Fruit fly (Drosophila melanogaster): Measurements from ENCODE around the gene Snx21.

Snx21 gene

dm6 chr2L:2765659-2766373, at the start of gene Snx21, which contains the start of gene aph-1:
Gene Snx21, minus strand, starts transcription at chr2L:2765665.
Gene aph-1, plus strand, starts transcription at chr2L:2766233.
- TF ChIP-seq Sin3A (optimal IDR thresholded peaks at IDR 0.05) (no peak), ttk (optimal IDR thresholded peaks at IDR 0.05) (no peak)

DNA sequence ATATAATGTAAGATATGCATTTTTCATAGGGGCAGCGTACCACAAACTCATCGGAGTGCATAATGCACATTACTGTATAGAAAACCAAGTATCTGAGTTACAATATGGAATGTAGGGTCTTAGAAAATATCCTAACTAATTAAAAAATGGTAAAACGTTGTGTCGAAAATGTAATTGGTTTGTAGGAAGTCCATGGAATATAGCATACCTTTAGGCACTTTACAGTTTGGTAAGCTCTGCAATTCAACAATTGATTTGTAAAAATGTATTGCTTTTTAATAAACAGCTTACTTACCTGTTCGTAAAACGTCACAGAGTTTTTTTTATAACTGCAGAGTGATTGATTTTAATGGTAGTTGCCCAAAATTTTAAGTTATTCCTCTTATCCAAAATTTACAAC, 46.7 kb upstream of the Snx21 start, which contains the start of gene CG2964:
CG2964 (plus strand) TSS at position 301 of the 400 bp plus-strand sequence.
- TF ChIP-seq psq (optimal IDR thresholded peaks at IDR 0.05) (no peak), insv (optimal IDR thresholded peaks at IDR 0.05) (no peak), Sin3A (optimal IDR thresholded peaks at IDR 0.05) (no peak), h (optimal IDR thresholded peaks at IDR 0.05) (no peak), Myc (optimal IDR thresholded peaks at IDR 0.05) (no peak), ttk (optimal IDR thresholded peaks at IDR 0.05) (no peak)

DNA sequence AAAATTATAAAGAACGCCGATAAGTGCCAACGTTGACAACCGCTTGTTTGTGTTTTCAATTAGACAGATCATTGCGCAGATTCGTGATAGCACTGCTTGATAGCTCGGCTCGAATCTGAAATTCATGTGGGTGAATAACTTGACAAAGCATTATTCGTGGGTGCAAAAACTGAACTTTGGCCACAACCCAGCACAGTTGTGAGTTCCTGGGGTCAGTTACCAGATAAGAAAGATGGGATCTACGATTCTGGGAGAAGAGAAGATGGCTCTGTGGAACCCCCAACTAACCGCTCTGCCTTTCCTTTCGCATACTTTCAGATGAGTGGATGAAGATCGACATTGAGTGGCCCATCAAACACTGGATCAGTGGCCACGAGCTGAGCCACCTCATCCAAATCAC, 45.4 kb upstream of the Snx21 start:
- TF ChIP-seq psq (optimal IDR thresholded peaks at IDR 0.05): no peak

dm6 chr2L:2808038-2808699, 42.7 kb upstream of the Snx21 start:
- TF ChIP-seq h (optimal IDR thresholded peaks at IDR 0.05) (no peak), psq (optimal IDR thresholded peaks at IDR 0.05) (no peak), ttk (optimal IDR thresholded peaks at IDR 0.05) (no peak), Myc (optimal IDR thresholded peaks at IDR 0.05) (no peak), Sin3A (optimal IDR thresholded peaks at IDR 0.05) (no peak), insv (optimal IDR thresholded peaks at IDR 0.05) (no peak)

DNA sequence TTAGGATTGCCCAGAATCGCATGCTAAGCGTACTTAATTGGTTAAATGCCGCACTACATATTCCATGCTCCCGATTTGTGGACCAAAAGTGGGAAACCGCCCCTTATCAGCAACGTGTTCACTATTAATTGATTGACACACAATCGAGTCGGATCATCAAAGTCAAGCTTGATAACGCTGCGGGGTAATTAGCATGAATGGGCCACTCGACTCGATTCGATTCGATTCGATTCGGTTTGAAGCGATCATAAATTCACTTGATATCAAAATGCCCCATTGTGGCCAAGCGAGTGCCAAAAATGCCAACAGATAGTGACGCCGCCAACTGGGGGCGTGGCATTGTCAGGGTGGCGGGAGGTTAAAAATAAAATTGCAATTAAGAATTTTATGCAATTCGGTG, 42.1 kb upstream of the Snx21 start:
- TF ChIP-seq h (optimal IDR thresholded peaks at IDR 0.05) (no peak), insv (optimal IDR thresholded peaks at IDR 0.05) (no peak), Myc (optimal IDR thresholded peaks at IDR 0.05) (no peak), psq (optimal IDR thresholded peaks at IDR 0.05) (no peak), Sin3A (optimal IDR thresholded peaks at IDR 0.05) (no peak), ttk (optimal IDR thresholded peaks at IDR 0.05) (no peak)

dm6 chr2L:2806190-2806763, 40.8 kb upstream of the Snx21 start:
- TF ChIP-seq ttk (optimal IDR thresholded peaks at IDR 0.05) (no peak), h (optimal IDR thresholded peaks at IDR 0.05) (no peak), psq (optimal IDR thresholded peaks at IDR 0.05) (no peak), Sin3A (optimal IDR thresholded peaks at IDR 0.05) (no peak), insv (optimal IDR thresholded peaks at IDR 0.05) (no peak)

dm6 chr2L:2804634-2805311, 39.3 kb upstream of the Snx21 start, which contains the start of gene daw:
Gene daw, plus strand, starts transcription at chr2L:2805261.
- TF ChIP-seq insv (optimal IDR thresholded peaks at IDR 0.05) (no peak), Myc (optimal IDR thresholded peaks at IDR 0.05) (no peak), psq (optimal IDR thresholded peaks at IDR 0.05) (no peak), h (optimal IDR thresholded peaks at IDR 0.05) (no peak), Sin3A (optimal IDR thresholded peaks at IDR 0.05) (no peak), ttk (optimal IDR thresholded peaks at IDR 0.05) (no peak)

- TF ChIP-seq Myc (optimal IDR thresholded peaks at IDR 0.05) (no peak), ttk (optimal IDR thresholded peaks at IDR 0.05) (no peak), insv (optimal IDR thresholded peaks at IDR 0.05) (no peak)
Measured at dm6 chr2L:2802527-2802926, 37.1 kb upstream of the Snx21 start.

DNA sequence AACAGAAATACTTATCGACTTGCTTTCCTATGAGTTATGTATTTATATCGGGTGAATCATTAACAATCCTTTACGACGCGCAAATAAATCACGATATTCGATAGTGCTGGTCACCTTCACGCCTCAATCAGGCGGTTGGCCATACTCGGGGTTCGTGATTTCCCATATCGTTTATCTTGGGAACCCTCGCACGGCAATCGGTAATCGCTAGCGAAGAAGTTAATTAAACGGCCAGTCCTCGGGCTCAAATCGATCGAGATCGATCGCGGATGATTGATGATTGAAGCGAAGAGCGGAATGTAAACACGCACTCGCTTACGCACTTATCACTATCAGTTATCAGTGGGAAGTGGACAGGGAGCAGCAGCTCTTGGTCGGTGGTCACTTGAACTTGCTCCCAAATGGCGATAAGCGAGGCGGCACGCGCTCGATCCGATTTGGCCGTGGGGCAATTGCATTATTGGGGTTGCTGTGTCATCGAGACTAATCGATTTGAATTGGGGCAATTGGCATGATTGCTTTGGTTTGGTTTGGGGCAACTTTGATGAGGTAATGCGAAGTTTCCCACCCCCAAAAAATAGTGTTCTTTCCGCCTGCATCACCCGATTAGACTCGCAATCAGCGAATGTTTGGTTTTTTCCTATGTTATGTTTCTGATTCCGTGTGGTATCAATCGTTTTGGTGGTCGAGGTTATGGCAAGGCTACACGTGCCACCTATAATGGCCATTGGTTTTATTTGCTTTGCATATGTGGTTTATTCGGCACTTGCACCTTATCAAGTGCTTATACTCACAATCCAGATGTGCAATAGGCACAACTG, 35.7 kb upstream of the Snx21 start:
- TF ChIP-seq Myc (optimal IDR thresholded peaks at IDR 0.05) (no peak), ttk (optimal IDR thresholded peaks at IDR 0.05) (no peak), psq (optimal IDR thresholded peaks at IDR 0.05) (no peak), insv (optimal IDR thresholded peaks at IDR 0.05) (no peak)

DNA sequence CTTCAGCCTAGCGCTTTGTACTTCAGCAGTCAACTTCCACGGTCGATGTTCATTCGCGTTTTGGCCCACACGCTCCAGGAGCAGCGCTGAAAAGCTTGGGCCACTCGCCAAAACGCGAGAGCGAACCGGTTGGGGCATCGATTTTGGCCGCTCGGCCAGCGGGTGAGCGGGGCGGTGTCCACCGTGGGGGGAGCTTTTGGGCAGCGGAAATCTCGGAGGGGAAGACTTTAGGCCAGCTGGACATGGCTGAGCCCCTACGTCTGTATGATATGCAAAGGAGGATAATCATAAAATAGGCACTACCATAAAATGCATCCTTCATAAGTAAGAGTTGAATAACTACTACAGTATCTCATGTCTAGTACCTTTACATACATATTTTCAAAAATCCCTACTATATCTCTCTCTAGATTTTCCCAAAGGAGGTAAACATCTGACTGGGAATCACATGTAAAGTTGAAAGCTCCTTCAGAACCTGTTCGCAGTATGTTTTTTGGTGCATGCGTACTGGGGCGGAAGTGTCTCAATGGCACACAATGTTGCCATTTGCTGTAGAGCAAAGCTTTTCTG, 34.5 kb upstream of the Snx21 start, which contains the start of gene Syt1:
Syt1 (minus strand) TSS at position 71 of the 570 bp plus-strand sequence.
- TF ChIP-seq psq (optimal IDR thresholded peaks at IDR 0.05) (no peak), h (optimal IDR thresholded peaks at IDR 0.05) (no peak), ttk (optimal IDR thresholded peaks at IDR 0.05) (no peak), Sin3A (optimal IDR thresholded peaks at IDR 0.05) (no peak), insv (optimal IDR thresholded peaks at IDR 0.05) (no peak), Myc (optimal IDR thresholded peaks at IDR 0.05) (no peak)

- TF ChIP-seq Sin3A (optimal IDR thresholded peaks at IDR 0.05) (no peak), Myc (optimal IDR thresholded peaks at IDR 0.05) (no peak), insv (optimal IDR thresholded peaks at IDR 0.05) (no peak), psq (optimal IDR thresholded peaks at IDR 0.05) (no peak), h (optimal IDR thresholded peaks at IDR 0.05) (no peak), ttk (optimal IDR thresholded peaks at IDR 0.05) (no peak)
Measured at dm6 chr2L:2797186-2797585, 31.7 kb upstream of the Snx21 start.
